Fruit fly (Drosophila melanogaster): Measurements from ENCODE around the gene ltl.
"Not testable (repeated sequence)": the region's sequence is repeated elsewhere in the genome, so short reads cannot be mapped to it uniquely, and the experiment has no call there.

Gene ltl

dm6 chr3L:7485667-7486066 is 33.1 kb upstream of the ltl start, which contains the start of gene mthl6:
TSS of gene mthl6 (plus strand) at chr3L:7485967.
- TF ChIP-seq Hr78 (GFP tag; optimal IDR thresholded peaks at IDR 0.05) (no peak), usp (GFP tag; optimal IDR thresholded peaks at IDR 0.05) (no peak), ey (GFP tag; optimal IDR thresholded peaks at IDR 0.05) (no peak), Mio (GFP tag; optimal IDR thresholded peaks at IDR 0.05) (no peak), CrebA (GFP tag; optimal IDR thresholded peaks at IDR 0.05; ENCODE audit: borderline replicate concordance) (no peak), OdsH (GFP tag; optimal IDR thresholded peaks at IDR 0.05) (no peak), foxo (GFP tag; optimal IDR thresholded peaks at IDR 0.05) (no peak), Abd-B (GFP tag; optimal IDR thresholded peaks at IDR 0.05) (no peak), Sp1 (GFP tag; optimal IDR thresholded peaks at IDR 0.05) (no peak), Myc (optimal IDR thresholded peaks at IDR 0.05) (no peak), brk (GFP tag; optimal IDR thresholded peaks at IDR 0.05) (no peak), psq (GFP tag; optimal IDR thresholded peaks at IDR 0.05) (no peak), Rel (GFP tag; optimal IDR thresholded peaks at IDR 0.05) (no peak), Rel (tag; optimal IDR thresholded peaks at IDR 0.05) (no peak)

dm6 chr3L:7491564-7491963 is 27.2 kb upstream of the ltl start, which contains the start of gene Cyp316a1:
TSS of gene Cyp316a1 (plus strand) at chr3L:7491864.
- TF ChIP-seq woc (GFP tag; optimal IDR thresholded peaks at IDR 0.05) (no peak), OdsH (GFP tag; optimal IDR thresholded peaks at IDR 0.05) (no peak), psq (GFP tag; optimal IDR thresholded peaks at IDR 0.05) (no peak), tai (GFP tag; optimal IDR thresholded peaks at IDR 0.05) (no peak), Abd-B (GFP tag; optimal IDR thresholded peaks at IDR 0.05) (no peak), Sp1 (GFP tag; optimal IDR thresholded peaks at IDR 0.05) (no peak), usp (GFP tag; optimal IDR thresholded peaks at IDR 0.05) (no peak), Rel (GFP tag; optimal IDR thresholded peaks at IDR 0.05) (no peak), Rel (tag; optimal IDR thresholded peaks at IDR 0.05) (no peak), Hr78 (GFP tag; optimal IDR thresholded peaks at IDR 0.05) (no peak), CG9705 (GFP tag; optimal IDR thresholded peaks at IDR 0.05) (no peak), Myc (optimal IDR thresholded peaks at IDR 0.05) (no peak), sv (GFP tag; optimal IDR thresholded peaks at IDR 0.05) (no peak), dmrt93B (GFP tag; optimal IDR thresholded peaks at IDR 0.05) (no peak), HLH106 (tag; optimal IDR thresholded peaks at IDR 0.05) (no peak), rgr (GFP tag; optimal IDR thresholded peaks at IDR 0.05) (no peak), Dif (GFP tag; optimal IDR thresholded peaks at IDR 0.05; ENCODE audit: partially characterized antibody) (no peak)

- no peak for TF ChIP-seq tai (GFP tag; optimal IDR thresholded peaks at IDR 0.05)
- no peak for TF ChIP-seq Hr78 (GFP tag; optimal IDR thresholded peaks at IDR 0.05)
- no peak for TF ChIP-seq brk (GFP tag; optimal IDR thresholded peaks at IDR 0.05)
- no peak for TF ChIP-seq Hr83 (GFP tag; optimal IDR thresholded peaks at IDR 0.05; ENCODE audit: poor library complexity, severe bottlenecking)
- no peak for TF ChIP-seq lola (GFP tag; optimal IDR thresholded peaks at IDR 0.05)
- TF ChIP-seq CG32264 (GFP tag; optimal IDR thresholded peaks at IDR 0.05) = no peak
- TF ChIP-seq ey (GFP tag; optimal IDR thresholded peaks at IDR 0.05) = no peak
- TF ChIP-seq br (GFP tag; optimal IDR thresholded peaks at IDR 0.05) = no peak
- no peak for TF ChIP-seq Abd-B (GFP tag; optimal IDR thresholded peaks at IDR 0.05)
- no peak for TF ChIP-seq sage (GFP tag; optimal IDR thresholded peaks at IDR 0.05)
- no peak for TF ChIP-seq HLH106 (tag; optimal IDR thresholded peaks at IDR 0.05)
- no peak for TF ChIP-seq Rel (GFP tag; optimal IDR thresholded peaks at IDR 0.05)
- TF ChIP-seq Rel (tag; optimal IDR thresholded peaks at IDR 0.05) = no peak
- no peak for TF ChIP-seq h (GFP tag; optimal IDR thresholded peaks at IDR 0.05)
- TF ChIP-seq GATAd (GFP tag; optimal IDR thresholded peaks at IDR 0.05) = no peak
- TF ChIP-seq dl (GFP tag; optimal IDR thresholded peaks at IDR 0.05; ENCODE audit: insufficient read depth in 1 of 2, partially characterized antibody in 2 of 2) = no peak
- TF ChIP-seq usp (GFP tag; optimal IDR thresholded peaks at IDR 0.05) = no peak
- no peak for TF ChIP-seq CrebA (GFP tag; optimal IDR thresholded peaks at IDR 0.05; ENCODE audit: borderline replicate concordance)
These were observed 22.7 kb upstream of the ltl start, which contains the start of gene Cyp4d8 for dm6 chr3L:7496097-7496496. TSS of gene Cyp4d8 (minus strand) at chr3L:7496197.

dm6 chr3L:7498731-7499130 is 20.1 kb upstream of the ltl start, which contains the start of gene CG8539:
TSS of gene CG8539 (minus strand) at chr3L:7498831.
- TF ChIP-seq Jra, Hnf4, h (GFP tag; optimal IDR thresholded peaks at IDR 0.05): not testable (repeated sequence)

dm6 chr3L:7506117-7506516 is 12.7 kb upstream of the ltl start, which contains the start of gene CG7548:
TSS of gene CG7548 (minus strand) at chr3L:7506217.
- TF ChIP-seq dsf (GFP tag; optimal IDR thresholded peaks at IDR 0.05; ENCODE audit: borderline replicate concordance) = no peak
- TF ChIP-seq Dfd (GFP tag; optimal IDR thresholded peaks at IDR 0.05) = no peak
- no peak for TF ChIP-seq h (GFP tag; optimal IDR thresholded peaks at IDR 0.05)
- TF ChIP-seq Jra (GFP tag; optimal IDR thresholded peaks at IDR 0.05) = no peak
- no peak for TF ChIP-seq dmrt93B (GFP tag; optimal IDR thresholded peaks at IDR 0.05)
- TF ChIP-seq Hr83 (GFP tag; optimal IDR thresholded peaks at IDR 0.05; ENCODE audit: poor library complexity, severe bottlenecking) = no peak
- no peak for TF ChIP-seq jim (GFP tag; optimal IDR thresholded peaks at IDR 0.05)
- no peak for TF ChIP-seq sv (GFP tag; optimal IDR thresholded peaks at IDR 0.05)
- no peak for TF ChIP-seq psq (GFP tag; optimal IDR thresholded peaks at IDR 0.05)
- TF ChIP-seq Vsx2 (GFP tag; optimal IDR thresholded peaks at IDR 0.05; ENCODE audit: partially characterized antibody) = no peak
- TF ChIP-seq HLH106 (tag; optimal IDR thresholded peaks at IDR 0.05) = no peak
- no peak for TF ChIP-seq Mio (GFP tag; optimal IDR thresholded peaks at IDR 0.05)
- no peak for TF ChIP-seq dl (GFP tag; optimal IDR thresholded peaks at IDR 0.05; ENCODE audit: insufficient read depth in 1 of 2, partially characterized antibody in 2 of 2)
- no peak for TF ChIP-seq Hr78 (GFP tag; optimal IDR thresholded peaks at IDR 0.05)
- TF ChIP-seq fru (GFP tag; optimal IDR thresholded peaks at IDR 0.05) = no peak
- no peak for TF ChIP-seq foxo (GFP tag; optimal IDR thresholded peaks at IDR 0.05)
- TF ChIP-seq sage (GFP tag; optimal IDR thresholded peaks at IDR 0.05) = no peak
